Fruit fly (Drosophila melanogaster) whole organism: ENCODE results near the gene CG5078.

Experiments
- pan ChIP-seq: fragments of >200 bp; optimal IDR thresholded peaks from 2 replicates; lab custom pipeline; 2017
- psq ChIP-seq: fragments of >200 bp; optimal IDR thresholded peaks from 2 replicates; lab custom pipeline; 2017
- usp ChIP-seq: fragments of >200 bp; optimal IDR thresholded peaks from 2 replicates; lab custom pipeline; 2017; ENCODE audit warnings: missing biosample characterization, missing genetic modification characterization, mixed read lengths

- TF ChIP-seq usp (GFP tag; lab: Kevin White, UChicago) (no peak), psq (no peak), pan (lab: Kevin White, UChicago) (no peak)
Observed at dm6 chr3L:20460383-20460782, 45.4 kb upstream of the CG5078 start, which contains the start of gene mag.
